Worm (Caenorhabditis elegans): ENCODE results near the gene C27D9.1.

ce11 chrII:4729733-4730132 lies 23.5 kb upstream of the C27D9.1 start, which contains the start of gene F41C3.7:
- TF ChIP-seq T22C8.4 (GFP tag; IDR thresholded peaks at IDR 0.05), result no peak
- TF ChIP-seq cog-1 (tag; optimal IDR thresholded peaks at IDR 0.05), result no peak
- TF ChIP-seq ztf-23 (GFP tag; IDR thresholded peaks at IDR 0.05), result no peak
- TF ChIP-seq ref-1 (GFP tag; conservative IDR thresholded peaks at IDR 0.05), result no peak
- no peak for TF ChIP-seq ztf-29 (GFP tag; IDR thresholded peaks at IDR 0.05)
- no peak for TF ChIP-seq tab-1 (GFP tag; IDR thresholded peaks at IDR 0.05)

Data from whole organism, midembryonic.